Worm (Caenorhabditis elegans): ENCODE data around the gene nhr-180.

DNA sequence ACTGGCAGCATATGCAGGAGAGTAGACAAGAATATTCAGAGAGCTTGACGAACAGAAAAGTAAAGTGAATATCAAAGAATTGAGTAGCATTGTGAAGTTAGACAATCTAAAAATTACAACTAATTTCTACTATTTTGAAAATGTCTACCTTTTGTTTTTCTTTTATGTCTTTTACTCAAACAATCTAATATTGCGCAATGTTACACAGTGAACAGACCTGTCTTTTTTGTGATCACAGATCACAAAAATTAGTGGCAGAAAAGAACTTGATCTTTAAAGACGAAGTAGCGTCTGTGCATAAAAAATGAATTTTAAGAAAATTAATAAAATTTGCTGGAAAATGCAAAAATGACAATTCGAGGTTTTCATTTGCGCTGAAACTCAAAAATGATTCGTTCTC is 31.7 kb upstream of the nhr-180 start:
- TF ChIP-seq nhr-111 (GFP tag; optimal IDR thresholded peaks at IDR 0.05) (no peak), lin-15B (tag; optimal IDR thresholded peaks at IDR 0.05) (no peak), unc-62 (GFP tag; optimal IDR thresholded peaks at IDR 0.05 in 1 of 2) (no peak), unc-62 (tag; optimal IDR thresholded peaks at IDR 0.05) (no peak), dmd-6 (GFP tag; IDR thresholded peaks at IDR 0.05) (no peak), ama-1 (optimal IDR thresholded peaks at IDR 0.05) (no peak), php-3 (GFP tag; IDR thresholded peaks at IDR 0.05) (no peak), fos-1 (tag; optimal IDR thresholded peaks at IDR 0.05) (no peak)
